Fruit fly (Drosophila melanogaster): Measurements from ENCODE around the gene CG15167.

dm6 chr2L:18698559-18699130 is 41.5 kb upstream of the CG15167 start, which contains the start of gene CG10341:
- TF ChIP-seq psq (optimal IDR thresholded peaks at IDR 0.05), result no peak
- TF ChIP-seq CG8478 (optimal IDR thresholded peaks at IDR 0.05), result no peak

All from whole organism.